Worm (Caenorhabditis elegans) whole organism, early embryonic: ENCODE data around the gene F07C4.11.

Experiments
- B0310.2 ChIP-seq: sonication (generic microtip); optimal IDR thresholded peaks from 2 replicates; lab custom pipeline; 2016; ENCODE audit warnings: mild to moderate bottlenecking, missing genetic modification characterization, missing compliant biosample characterization
- F13C5.2 ChIP-seq: sonication (generic microtip); optimal IDR thresholded peaks from 2 replicates; lab custom pipeline; 2017; ENCODE audit warnings: mild to moderate bottlenecking, missing genetic modification characterization, inconsistent platforms, missing compliant biosample characterization
- aly-1 ChIP-seq: sonication (generic microtip); optimal IDR thresholded peaks from 2 replicates; lab custom pipeline; 2016; ENCODE audit warnings: missing genetic modification characterization, missing compliant biosample characterization
- ama-1 ChIP-seq: fragments of 150-350 bp; optimal IDR thresholded peaks from 2 replicates; lab custom pipeline; 2014
- ceh-13 ChIP-seq: fragments of 200-800 bp; sonication (Bioruptor generic); optimal IDR thresholded peaks from 2 replicates; lab custom pipeline; 2018; ENCODE audit warnings: mild to moderate bottlenecking, missing genetic modification characterization, missing compliant biosample characterization
- ceh-36 ChIP-seq: sonication (generic microtip); optimal IDR thresholded peaks from 2 replicates; lab custom pipeline; 2016; ENCODE audit warnings: missing genetic modification characterization, inconsistent platforms, missing compliant biosample characterization
- ets-7 ChIP-seq: sonication (generic microtip); optimal IDR thresholded peaks from 2 replicates; lab custom pipeline; 2016; ENCODE audit warnings: missing genotype, missing genetic modification characterization, missing compliant biosample characterization
- flt-1 ChIP-seq: fragments of 200-800 bp; sonication (Bioruptor generic); IDR thresholded peaks from 2 replicates; pipeline ENCODE4 v1.3.6; 2022; ENCODE audit warnings: missing genetic modification characterization, missing compliant biosample characterization
- hmbx-1 ChIP-seq: sonication (generic microtip); optimal IDR thresholded peaks from 2 replicates; lab custom pipeline; 2016; ENCODE audit warnings: mild to moderate bottlenecking, missing genetic modification characterization, missing compliant biosample characterization
- hmg-4 ChIP-seq: fragments of 200-800 bp; sonication (Bioruptor generic); optimal IDR thresholded peaks from 2 replicates; lab custom pipeline; 2018; ENCODE audit warnings: mild to moderate bottlenecking, missing genetic modification characterization, missing compliant biosample characterization
- hnd-1 ChIP-seq: sonication (generic microtip); optimal IDR thresholded peaks from 2 replicates; lab custom pipeline; 2016; ENCODE audit warnings: missing genetic modification characterization, missing compliant biosample characterization
- pes-1 ChIP-seq: fragments of 200-800 bp; sonication (Bioruptor generic); IDR thresholded peaks from 2 replicates; pipeline ENCODE4 v1.3.6; 2022; ENCODE audit warnings: missing genetic modification reagents, missing genetic modification characterization, missing compliant biosample characterization
- scrt-1 ChIP-seq: fragments of 200-800 bp; sonication (Bioruptor generic); IDR thresholded peaks from 2 replicates; pipeline ENCODE4 v1.3.6; 2022; ENCODE audit warnings: missing genetic modification characterization, missing compliant biosample characterization
- sea-1 ChIP-seq: fragments of 200-800 bp; sonication (Bioruptor generic); conservative IDR thresholded peaks from 2 replicates; pipeline ENCODE4 v1.3.6; 2022; ENCODE audit warnings: missing genetic modification characterization, missing compliant biosample characterization
- tbx-11 ChIP-seq: fragments of 200-800 bp; sonication (Bioruptor generic); IDR thresholded peaks from 2 replicates; pipeline ENCODE4 v1.3.6; 2022; ENCODE audit warnings: missing genetic modification characterization, missing compliant biosample characterization
- tbx-37 ChIP-seq: fragments of 200-800 bp; sonication (Bioruptor generic); conservative IDR thresholded peaks from 2 replicates; pipeline ENCODE4 v1.3.6; 2022; ENCODE audit warnings: missing genetic modification reagents, missing genetic modification characterization, missing compliant biosample characterization
- tra-4 ChIP-seq: sonication (generic microtip); optimal IDR thresholded peaks from 2 replicates; lab custom pipeline; 2017; ENCODE audit warnings: missing genetic modification characterization, missing compliant biosample characterization

The F07C4.11 gene

ce11 chrV:7609698-7610420 is 33.5 kb downstream of the F07C4.11 start, which contains the start of the genes folt-3 and clec-214:
Gene folt-3, minus strand, starts transcription at chrV:7609748.
Gene clec-214, plus strand, starts transcription at chrV:7610370.
- TF ChIP-seq hmg-4 (no peak), ceh-13 (GFP tag; lab: Kevin White, UChicago) (no peak)

- no peak for TF ChIP-seq hnd-1 (tag; lab: Kevin White, UChicago)
- no peak for TF ChIP-seq tra-4 (tag; lab: Kevin White, UChicago)
- no peak for TF ChIP-seq flt-1 (GFP tag; lab: Robert Waterston, UW)
Observed at ce11 chrV:7604858-7605257, 38.5 kb downstream of the F07C4.11 start, which contains the start of gene clec-213. Gene clec-213, plus strand, starts transcription at chrV:7605158.

- TF ChIP-seq flt-1 (GFP tag; lab: Robert Waterston, UW) (no peak), pes-1 (GFP tag; lab: Robert Waterston, UW) (no peak), tbx-11 (GFP tag; lab: Robert Waterston, UW) (no peak), sea-1 (GFP tag; lab: Robert Waterston, UW) (no peak), tbx-37 (GFP tag; lab: Robert Waterston, UW) (no peak), hnd-1 (tag; lab: Kevin White, UChicago) (no peak), ceh-36 (no peak), hmbx-1 (tag; lab: Kevin White, UChicago) (no peak), aly-1 (no peak), tra-4 (tag; lab: Kevin White, UChicago) (no peak), ceh-13 (GFP tag; lab: Kevin White, UChicago) (no peak), scrt-1 (no peak), ama-1 (lab: Kevin White, UChicago) (no peak), hmg-4 (no peak), F13C5.2 (tag; lab: Kevin White, UChicago) (no peak), ets-7 (tag; lab: Kevin White, UChicago) (no peak), B0310.2 (tag; lab: Kevin White, UChicago) (no peak)
Observed at ce11 chrV:7603404-7603803, 39.9 kb downstream of the F07C4.11 start, which contains the start of gene C50E3.11. Gene C50E3.11, minus strand, starts transcription at chrV:7603486.

ce11 chrV:7601443-7601842 is 41.9 kb downstream of the F07C4.11 start, which contains the start of gene scl-26:
Gene scl-26, minus strand, starts transcription at chrV:7601543.
- no peak for TF ChIP-seq tra-4 (tag; lab: Kevin White, UChicago)
- TF ChIP-seq hmg-4, result no peak
- TF ChIP-seq hnd-1 (tag; lab: Kevin White, UChicago), result no peak

ce11 chrV:7600149-7600548 is 43.2 kb downstream of the F07C4.11 start, which contains the start of gene C50E3.9:
Gene C50E3.9, minus strand, starts transcription at chrV:7600249.
- TF ChIP-seq hnd-1 (tag; lab: Kevin White, UChicago) (no peak), ceh-36 (no peak), tra-4 (tag; lab: Kevin White, UChicago) (no peak), F13C5.2 (tag; lab: Kevin White, UChicago) (no peak), ets-7 (tag; lab: Kevin White, UChicago) (no peak)

ce11 chrV:7598269-7598668 is 45.0 kb downstream of the F07C4.11 start, which contains the start of gene C50E3.7:
Gene C50E3.7, minus strand, starts transcription at chrV:7598369.
- TF ChIP-seq pes-1 (GFP tag; lab: Robert Waterston, UW) (no peak), B0310.2 (tag; lab: Kevin White, UChicago) (no peak), flt-1 (GFP tag; lab: Robert Waterston, UW) (no peak), hmg-4 (no peak), tbx-11 (GFP tag; lab: Robert Waterston, UW) (no peak), F13C5.2 (tag; lab: Kevin White, UChicago) (no peak), ceh-13 (GFP tag; lab: Kevin White, UChicago) (no peak), ama-1 (lab: Kevin White, UChicago) (no peak), ets-7 (tag; lab: Kevin White, UChicago) (no peak), hnd-1 (tag; lab: Kevin White, UChicago) (no peak), tbx-37 (GFP tag; lab: Robert Waterston, UW) (no peak), hmbx-1 (tag; lab: Kevin White, UChicago) (no peak), ceh-36 (no peak), sea-1 (GFP tag; lab: Robert Waterston, UW) (no peak), tra-4 (tag; lab: Kevin White, UChicago) (no peak), aly-1 (no peak)

ce11 chrV:7595132-7595531 is 48.2 kb downstream of the F07C4.11 start:
- TF ChIP-seq flt-1 (GFP tag; lab: Robert Waterston, UW) (no peak), aly-1 (no peak), pes-1 (GFP tag; lab: Robert Waterston, UW) (no peak), tbx-11 (GFP tag; lab: Robert Waterston, UW) (no peak), ama-1 (lab: Kevin White, UChicago) (no peak), hnd-1 (tag; lab: Kevin White, UChicago) (no peak), ets-7 (tag; lab: Kevin White, UChicago) (no peak)
